Fruit fly (Drosophila melanogaster) whole organism, pupa: ENCODE measurements around the gene CG42674.

Source experiments
- CG10348 ChIP-seq: fragments of 200-800 bp; sonication (Bioruptor generic); IDR thresholded peaks from 2 replicates; pipeline ENCODE4 v1.3.6; 2022; ENCODE audit warnings: missing biosample characterization, missing genetic modification characterization
- CG12605 ChIP-seq: fragments of 200-800 bp; sonication (Bioruptor generic); IDR thresholded peaks from 2 replicates; pipeline ENCODE4 v1.3.6; 2022; ENCODE audit warnings: missing biosample characterization, missing genetic modification characterization
- CG13204 ChIP-seq: fragments of 200-800 bp; sonication (Bioruptor generic); optimal IDR thresholded peaks from 2 replicates; lab custom pipeline; 2018; ENCODE audit warnings: missing biosample characterization, mild to moderate bottlenecking, missing genetic modification characterization, moderate library complexity
- CG14655 ChIP-seq: fragments of 200-800 bp; sonication (Bioruptor generic); optimal IDR thresholded peaks from 3 replicates; lab custom pipeline; 2017; ENCODE audit warnings: mild to moderate bottlenecking, missing biosample characterization, missing genetic modification reagents, missing genetic modification characterization
- CG15710 ChIP-seq: fragments of 200-800 bp; sonication (Bioruptor generic); optimal IDR thresholded peaks from 2 replicates; lab custom pipeline; 2018; ENCODE audit warnings: missing biosample characterization, mild to moderate bottlenecking, missing genetic modification characterization, moderate library complexity
- CG17806 ChIP-seq: fragments of 200-800 bp; sonication (Bioruptor generic); optimal IDR thresholded peaks from 2 replicates; lab custom pipeline; 2018; ENCODE audit warnings: missing biosample characterization, mild to moderate bottlenecking, missing genetic modification characterization, moderate library complexity
- CG32121 ChIP-seq: fragments of 200-800 bp; sonication (Bioruptor generic); IDR thresholded peaks from 2 replicates; pipeline ENCODE4 v1.3.6; 2022; ENCODE audit warnings: missing biosample characterization, missing genetic modification characterization
- CG34367 ChIP-seq: fragments of 200-800 bp; sonication (Bioruptor generic); optimal IDR thresholded peaks from 2 replicates; lab custom pipeline; 2018; ENCODE audit warnings: missing biosample characterization, mild to moderate bottlenecking, missing genetic modification characterization
- CG4496 ChIP-seq: fragments of 200-800 bp; sonication (Bioruptor generic); IDR thresholded peaks from 3 replicates; pipeline ENCODE4 v1.3.6; 2022; ENCODE audit warnings: missing biosample characterization, missing genetic modification characterization
- CG8159 ChIP-seq: fragments of 200-800 bp; sonication (Bioruptor generic); optimal IDR thresholded peaks from 3 replicates; lab custom pipeline; 2018; ENCODE audit warnings: missing biosample characterization, mild to moderate bottlenecking, missing genetic modification characterization, moderate library complexity
- CG8301 ChIP-seq: fragments of 200-800 bp; sonication (Bioruptor generic); optimal IDR thresholded peaks from 2 replicates; lab custom pipeline; 2018; ENCODE audit warnings: missing biosample characterization, mild to moderate bottlenecking, missing genetic modification characterization
- CG9948 ChIP-seq: fragments of 200-800 bp; sonication (Bioruptor generic); optimal IDR thresholded peaks from 2 replicates; lab custom pipeline; 2018; ENCODE audit warnings: missing biosample characterization, mild to moderate bottlenecking, missing genetic modification characterization, moderate library complexity
- D1 ChIP-seq: fragments of 200-800 bp; sonication (Bioruptor generic); optimal IDR thresholded peaks from 2 replicates; lab custom pipeline; 2018; ENCODE audit warnings: missing biosample characterization, mild to moderate bottlenecking, missing genetic modification characterization, moderate library complexity
- EcR ChIP-seq: fragments of 200-800 bp; sonication (Bioruptor generic); optimal IDR thresholded peaks from 3 replicates; lab custom pipeline; 2019; ENCODE audit warnings: missing biosample characterization, missing genetic modification characterization, mild to moderate bottlenecking, moderate library complexity, missing genetic modification reagents
- Ets98B ChIP-seq: fragments of 200-800 bp; sonication (Bioruptor generic); IDR thresholded peaks from 2 replicates; pipeline ENCODE4 v1.3.6; 2022; ENCODE audit warnings: missing biosample characterization, missing genetic modification characterization
- Pif1A ChIP-seq: fragments of 200-800 bp; sonication (Bioruptor generic); optimal IDR thresholded peaks from 3 replicates; lab custom pipeline; 2016; ENCODE audit warnings: missing biosample characterization, missing genetic modification characterization
- Pif1B ChIP-seq: fragments of 200-800 bp; sonication (Bioruptor generic); optimal IDR thresholded peaks from 3 replicates; lab custom pipeline; 2016; ENCODE audit warnings: missing biosample characterization, missing genetic modification characterization
- Snoo ChIP-seq: fragments of 200-800 bp; sonication (Bioruptor generic); optimal IDR thresholded peaks from 3 replicates; lab custom pipeline; 2017; ENCODE audit warnings: missing biosample characterization, mild to moderate bottlenecking, missing genetic modification characterization, inconsistent platforms
- fd96Ca ChIP-seq: fragments of 200-800 bp; sonication (Bioruptor generic); IDR thresholded peaks from 3 replicates; pipeline ENCODE4 v1.3.6; 2022; ENCODE audit warnings: missing biosample characterization, missing genetic modification characterization
- gl ChIP-seq: fragments of 200-800 bp; sonication (Bioruptor generic); optimal IDR thresholded peaks from 2 replicates; lab custom pipeline; 2018; ENCODE audit warnings: missing biosample characterization, mild to moderate bottlenecking, missing genetic modification characterization
- rn ChIP-seq: fragments of 200-800 bp; sonication (Bioruptor generic); IDR thresholded peaks from 2 replicates; pipeline ENCODE4 v1.3.6; 2022; ENCODE audit warnings: missing biosample characterization, missing genetic modification characterization

Gene CG42674

dm6 chr3L:20183345-20184088, 14.6 kb downstream of the CG42674 start:
- TF ChIP-seq CG15710 (peak; percentile 74), CG34367 (peak; percentile 58), Pif1A (GFP tag; lab: Kevin White, UChicago) (peak; percentile 58), CG8301 (peak; percentile 68), Snoo (tag; lab: Kevin White, UChicago) (no peak), EcR (GFP tag; lab: Kevin White, UChicago) (no peak), CG10348 (no peak; the same call in 1 of the 2 replicates), Ets98B (GFP tag; lab: Robert Waterston, UW) (peak; percentile 20), Pif1B (GFP tag; lab: Kevin White, UChicago) (peak; percentile 57), CG9948 (tag; lab: Kevin White, UChicago) (peak; percentile 64), gl (tag; lab: Kevin White, UChicago) (peak; percentile 7), CG4496 (GFP tag; lab: Robert Waterston, UW) (no peak; the same call in 1 of the 3 replicates), CG17806 (tag; lab: Kevin White, UChicago) (peak; percentile 73), CG14655 (GFP tag; lab: Kevin White, UChicago) (peak; percentile 73), CG8159 (peak; percentile 78), CG12605 (no peak), D1 (tag; lab: Kevin White, UChicago) (no peak), CG32121 (0 out of 2 replicates have a peak, but pooled peaks have one; percentile 23), fd96Ca (GFP tag; lab: Robert Waterston, UW) (0 out of 3 replicates have a peak, but pooled peaks have one; percentile 40)

dm6 chr3L:20182799-20183198, 15.3 kb downstream of the CG42674 start:
- no peak for TF ChIP-seq EcR (GFP tag; lab: Kevin White, UChicago)
- TF ChIP-seq CG15710 = no peak
- no peak for TF ChIP-seq CG34367
- TF ChIP-seq rn (GFP tag; lab: Robert Waterston, UW) = no peak
- no peak for TF ChIP-seq Ets98B (GFP tag; lab: Robert Waterston, UW)
- TF ChIP-seq Pif1A (GFP tag; lab: Kevin White, UChicago) = no peak
- TF ChIP-seq CG14655 (GFP tag; lab: Kevin White, UChicago) = no peak
- TF ChIP-seq CG12605 = no peak

dm6 chr3L:20178101-20178500, 20.0 kb downstream of the CG42674 start:
- TF ChIP-seq CG14655 (GFP tag; lab: Kevin White, UChicago) = no peak
- TF ChIP-seq CG12605 = no peak
- TF ChIP-seq CG10348 = no peak
- TF ChIP-seq Pif1B (GFP tag; lab: Kevin White, UChicago) = no peak
- TF ChIP-seq EcR (GFP tag; lab: Kevin White, UChicago) = no peak
- no peak for TF ChIP-seq D1 (tag; lab: Kevin White, UChicago)
- no peak for TF ChIP-seq Ets98B (GFP tag; lab: Robert Waterston, UW)

- TF ChIP-seq CG8159 (no peak), Snoo (tag; lab: Kevin White, UChicago) (no peak), CG15710 (no peak), Pif1B (GFP tag; lab: Kevin White, UChicago) (no peak), CG13204 (GFP tag; lab: Kevin White, UChicago) (no peak), rn (GFP tag; lab: Robert Waterston, UW) (no peak)
Measured at dm6 chr3L:20177697-20178096, 20.4 kb downstream of the CG42674 start.

dm6 chr3L:20168152-20168551, 30.0 kb downstream of the CG42674 start:
- TF ChIP-seq CG17806 (tag; lab: Kevin White, UChicago) (peak; percentile 10), CG9948 (tag; lab: Kevin White, UChicago) (peak; percentile 12), CG8159 (peak; percentile 42), CG10348 (no peak), CG15710 (peak; percentile 19), Pif1B (GFP tag; lab: Kevin White, UChicago) (no peak), CG14655 (GFP tag; lab: Kevin White, UChicago) (no peak), EcR (GFP tag; lab: Kevin White, UChicago) (no peak), D1 (tag; lab: Kevin White, UChicago) (peak; percentile 21)

- 0 out of 2 replicates have a peak, but pooled peaks have one; percentile 31 for TF ChIP-seq CG32121
- no peak for TF ChIP-seq Snoo (tag; lab: Kevin White, UChicago)
- no peak for TF ChIP-seq CG17806 (tag; lab: Kevin White, UChicago)
- no peak for TF ChIP-seq CG14655 (GFP tag; lab: Kevin White, UChicago)
- TF ChIP-seq gl (tag; lab: Kevin White, UChicago) = no peak
- TF ChIP-seq, all 21 proteins: peak for 1
Measured at dm6 chr3L:20140589-20141207, 57.4 kb downstream of the CG42674 start, which contains the start of gene CG7328. Gene CG7328 (minus strand): TSS chr3L:20140607.
